Worm (Caenorhabditis elegans) whole organism, L4/young adult: Measurements from ENCODE around the gene T26C5.3.

Experiments
- W03F9.2 ChIP-seq: fragments of 150-350 bp; optimal IDR thresholded peaks from 2 replicates; lab custom pipeline; 2014; ENCODE audit warnings: missing biosample characterization, missing genetic modification characterization
- him-1 ChIP-seq: sonication (generic microtip); optimal IDR thresholded peaks from 2 replicates; lab custom pipeline; 2016; ENCODE audit warnings: missing genotype, missing genetic modification reagents, missing genetic modification characterization, missing compliant biosample characterization

- TF ChIP-seq him-1 (tag; lab: Kevin White, UChicago) (no peak), W03F9.2 (no peak)
These were observed 26.5 kb downstream of the T26C5.3 start for ce11 chrII:9262845-9263402.
